Worm (Caenorhabditis elegans): ENCODE measurements around the gene T26C11.9.

Gene T26C11.9

DNA sequence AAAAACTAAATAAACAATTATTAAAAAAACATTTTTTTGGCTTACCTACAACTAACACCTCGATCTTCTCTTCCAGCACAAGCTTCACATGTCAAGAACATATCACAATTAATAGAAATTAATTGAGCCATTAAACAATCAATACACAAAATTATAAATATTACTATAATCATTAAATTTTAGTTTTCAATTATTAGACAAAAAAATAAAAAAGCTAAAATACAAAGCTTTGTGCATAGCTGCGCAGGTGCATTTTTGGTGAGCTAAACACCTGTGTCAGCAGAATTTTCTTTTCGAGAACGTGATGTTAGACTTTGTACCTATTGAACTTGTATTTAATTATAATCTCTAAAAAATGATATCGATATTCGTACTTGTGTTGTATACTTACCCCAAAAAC is 23.7 kb downstream of the T26C11.9 start, which contains the start of gene C14E2.6:
Gene C14E2.6 (minus strand): TSS at position 101 of the 400 bp plus-strand sequence.
- TF ChIP-seq hmg-20 (GFP tag; IDR thresholded peaks at IDR 0.05) (no peak), nhr-120 (GFP tag; IDR thresholded peaks at IDR 0.05) (no peak), aptf-3 (GFP tag; IDR thresholded peaks at IDR 0.05) (no peak), F33H1.4 (GFP tag; IDR thresholded peaks at IDR 0.05) (no peak), F49E8.2 (tag; optimal IDR thresholded peaks at IDR 0.05; ENCODE audit: insufficient read depth) (no peak), hmg-1.2 (GFP tag; IDR thresholded peaks at IDR 0.05) (no peak), madf-10 (tag; optimal IDR thresholded peaks at IDR 0.05) (no peak), F10E7.11 (tag; optimal IDR thresholded peaks at IDR 0.05) (no peak), repo-1 (tag; optimal IDR thresholded peaks at IDR 0.05) (no peak), lsy-27 (tag; optimal IDR thresholded peaks at IDR 0.05; ENCODE audit: borderline replicate concordance, insufficient read depth) (no peak), tlf-1 (GFP tag; optimal IDR thresholded peaks at IDR 0.05) (no peak), mel-28 (tag; optimal IDR thresholded peaks at IDR 0.05; ENCODE audit: borderline replicate concordance) (no peak), let-526 (GFP tag; IDR thresholded peaks at IDR 0.05) (no peak), fkh-3 (tag; optimal IDR thresholded peaks at IDR 0.05) (no peak), hsf-1 (GFP tag; IDR thresholded peaks at IDR 0.05) (no peak), tbx-9 (tag; optimal IDR thresholded peaks at IDR 0.05; ENCODE audit: borderline replicate concordance) (no peak), sdz-38 (tag; optimal IDR thresholded peaks at IDR 0.05) (no peak)

DNA sequence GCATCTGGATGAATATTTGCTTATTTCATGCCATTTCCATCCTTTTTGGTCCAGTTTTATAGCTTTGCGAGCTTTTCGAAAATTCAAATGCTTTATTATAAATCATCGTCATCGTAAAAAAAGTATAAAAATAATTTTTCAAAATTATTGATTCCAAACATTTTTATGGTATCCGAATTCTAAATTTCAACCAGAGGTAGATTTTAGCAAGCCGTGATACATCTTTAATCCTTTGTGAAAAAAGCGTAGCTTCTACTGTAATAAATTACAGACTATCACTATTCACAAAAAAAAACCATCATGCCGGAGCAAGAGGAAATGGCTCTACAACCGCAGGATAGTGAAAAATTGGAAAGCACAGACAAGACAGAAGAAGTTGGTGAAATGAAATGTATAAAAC is 27.5 kb downstream of the T26C11.9 start, which contains the start of gene C14E2.1:
Gene C14E2.1 (plus strand): TSS at position 301 of the 400 bp plus-strand sequence.
- TF ChIP-seq ceh-79 (tag; optimal IDR thresholded peaks at IDR 0.05) = no peak
- TF ChIP-seq ets-4 (GFP tag; optimal IDR thresholded peaks at IDR 0.05) = no peak
- TF ChIP-seq snpc-3.4 (tag; optimal IDR thresholded peaks at IDR 0.05) = no peak
- TF ChIP-seq somi-1 (GFP tag; optimal IDR thresholded peaks at IDR 0.05) = no peak
- no peak for TF ChIP-seq ztf-6 (GFP tag; IDR thresholded peaks at IDR 0.05)
- TF ChIP-seq lsy-27 (tag; optimal IDR thresholded peaks at IDR 0.05; ENCODE audit: borderline replicate concordance, insufficient read depth) = no peak
- no peak for TF ChIP-seq Y95B8A.8 (GFP tag; IDR thresholded peaks at IDR 0.05)
- no peak for TF ChIP-seq T26A5.8 (tag; optimal IDR thresholded peaks at IDR 0.05)
- TF ChIP-seq hlh-26 (GFP tag; conservative IDR thresholded peaks at IDR 0.05) = no peak
- TF ChIP-seq zfh-2 (GFP tag; conservative IDR thresholded peaks at IDR 0.05) = no peak
- no peak for TF ChIP-seq B0336.3 (GFP tag; IDR thresholded peaks at IDR 0.05)
- no peak for TF ChIP-seq Y53G8AR.9 (GFP tag; conservative IDR thresholded peaks at IDR 0.05)
- no peak for TF ChIP-seq cebp-1 (GFP tag; IDR thresholded peaks at IDR 0.05)
- no peak for TF ChIP-seq cebp-1 (tag; optimal IDR thresholded peaks at IDR 0.05)
- no peak for TF ChIP-seq ztf-18 (tag; optimal IDR thresholded peaks at IDR 0.05)
- no peak for TF ChIP-seq D2030.7 (GFP tag; IDR thresholded peaks at IDR 0.05)
- no peak for TF ChIP-seq ekl-4 (GFP tag; IDR thresholded peaks at IDR 0.05)
- TF ChIP-seq atf-7 (tag; optimal IDR thresholded peaks at IDR 0.05) = no peak

DNA sequence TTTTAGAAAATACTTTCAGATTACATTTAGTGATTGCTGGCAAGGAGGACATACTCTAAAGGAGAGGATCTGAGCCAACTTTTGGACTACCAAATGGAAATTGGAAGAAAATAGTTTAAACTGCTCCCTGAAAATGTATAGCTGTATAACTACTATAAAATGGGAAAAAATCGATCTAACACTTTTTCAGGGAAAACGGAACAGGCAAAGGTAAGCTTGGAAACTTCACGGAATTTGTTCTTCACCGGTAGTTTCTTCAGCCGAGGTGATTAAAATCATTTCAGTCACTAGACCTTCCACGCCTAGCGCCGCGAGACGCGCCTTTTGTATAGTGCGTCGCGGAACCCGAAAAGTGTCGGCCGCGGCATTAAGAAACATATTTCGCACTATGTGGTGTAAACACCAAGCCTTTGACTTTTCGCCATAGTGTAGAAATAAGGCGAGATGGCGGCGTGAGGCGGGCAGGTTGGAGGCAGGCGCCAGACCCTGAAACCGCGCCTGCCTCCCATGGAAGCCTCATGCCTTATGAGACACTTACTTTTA is 28.3 kb downstream of the T26C11.9 start, which contains the start of gene C14E2.5:
Gene C14E2.5 (minus strand): TSS at position 51 of the 543 bp plus-strand sequence.
- TF ChIP-seq mxl-1 (tag; optimal IDR thresholded peaks at IDR 0.05) (no peak), snpc-4 (GFP tag; optimal IDR thresholded peaks at IDR 0.05) (no peak), snpc-4 (tag; optimal IDR thresholded peaks at IDR 0.05) (peak in 2 of 4 experiments; percentile 56 to 84)
